Fruit fly (Drosophila melanogaster) whole organism, wandering third instar larva: ENCODE results near the gene CG2186.

Experiments
- GATAd ChIP-seq: sonication (Bioruptor generic); optimal IDR thresholded peaks from 2 replicates; lab custom pipeline; 2016; ENCODE audit warnings: missing biosample characterization, missing genetic modification characterization
- Mio ChIP-seq: sonication (Bioruptor generic); optimal IDR thresholded peaks from 2 replicates; lab custom pipeline; 2016; ENCODE audit warnings: missing biosample characterization, missing genetic modification characterization
- N ChIP-seq: fragments of >200 bp; optimal IDR thresholded peaks from 2 replicates; lab custom pipeline; 2018; ENCODE audit warnings: missing biosample characterization, missing external identifiers, missing genetic modification characterization
- br ChIP-seq: fragments of 200-800 bp; sonication (Bioruptor generic); optimal IDR thresholded peaks from 2 replicates; lab custom pipeline; 2016; ENCODE audit warnings: missing biosample characterization, missing genetic modification characterization
- dsf ChIP-seq: sonication (Bioruptor generic); optimal IDR thresholded peaks from 2 replicates; lab custom pipeline; 2016; ENCODE audit warnings: missing biosample characterization, missing genetic modification characterization, borderline replicate concordance
- psq ChIP-seq: fragments of 200-800 bp; sonication (Bioruptor generic); optimal IDR thresholded peaks from 3 replicates; lab custom pipeline; 2017; ENCODE audit warnings: missing biosample characterization, mild to moderate bottlenecking, missing genetic modification characterization, moderate library complexity

DNA sequence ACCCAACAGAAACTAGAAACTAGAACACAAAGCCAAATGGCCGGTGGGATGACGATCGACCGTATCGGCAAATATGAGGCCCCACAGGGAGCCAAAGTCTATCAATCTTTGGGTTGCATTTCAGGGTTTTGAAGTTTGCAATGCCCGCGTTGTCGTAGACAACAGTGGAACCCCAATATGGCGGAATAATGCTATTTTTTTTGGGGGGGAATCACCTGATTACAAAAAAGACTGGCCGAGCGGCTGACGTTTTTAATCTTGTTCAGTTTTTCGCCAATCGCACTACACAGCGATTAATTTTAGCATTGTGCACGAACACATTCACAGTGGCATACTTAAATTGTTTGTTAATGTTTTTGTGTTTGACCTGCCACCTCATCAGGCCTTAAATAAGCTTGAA, 19.0 kb downstream of the CG2186 start:
- TF ChIP-seq dsf (GFP tag; lab: Kevin White, UChicago) (no peak), psq (GFP tag; lab: Kevin White, UChicago) (no peak), N (GFP tag; lab: Kevin White, UChicago) (no peak), GATAd (GFP tag; lab: Kevin White, UChicago) (no peak), br (GFP tag; lab: Kevin White, UChicago) (no peak), Mio (GFP tag; lab: Kevin White, UChicago) (no peak)
